Worm (Caenorhabditis elegans) whole organism, midembryonic: ENCODE results near the gene C56G2.4.

Source experiments
- T22C8.4 ChIP-seq: fragments of 200-800 bp; sonication (Bioruptor generic); IDR thresholded peaks from 2 replicates; pipeline ENCODE4 v1.3.6; 2022; ENCODE audit warnings: missing genetic modification characterization, missing compliant biosample characterization
- cog-1 ChIP-seq: sonication (generic microtip); optimal IDR thresholded peaks from 2 replicates; lab custom pipeline; 2016; ENCODE audit warnings: missing genetic modification characterization, missing compliant biosample characterization
- flt-1 ChIP-seq: fragments of 200-800 bp; sonication (Bioruptor generic); IDR thresholded peaks from 2 replicates; pipeline ENCODE4 v1.3.6; 2022; ENCODE audit warnings: missing genetic modification characterization, missing compliant biosample characterization
- klf-2 ChIP-seq: fragments of 200-800 bp; sonication (Bioruptor generic); conservative IDR thresholded peaks from 2 replicates; pipeline ENCODE4 v1.3.6; 2022; ENCODE audit warnings: missing genetic modification reagents, missing genetic modification characterization, missing compliant biosample characterization
- med-1 ChIP-seq: sonication (generic microtip); optimal IDR thresholded peaks from 2 replicates; lab custom pipeline; 2017; ENCODE audit warnings: missing genetic modification characterization, mild to moderate bottlenecking, missing compliant biosample characterization, antibody characterized with exemption, missing genetic modification reagents; ENCODE audit not compliant: insufficient read depth
- ref-1 ChIP-seq: fragments of 200-800 bp; sonication (Bioruptor generic); conservative IDR thresholded peaks from 2 replicates; pipeline ENCODE4 v1.3.6; 2022; ENCODE audit warnings: missing genetic modification reagents, missing genetic modification characterization, missing compliant biosample characterization
- tab-1 ChIP-seq: fragments of 200-800 bp; sonication (Bioruptor generic); IDR thresholded peaks from 2 replicates; pipeline ENCODE4 v1.3.6; 2022; ENCODE audit warnings: missing genetic modification characterization, missing compliant biosample characterization
- ztf-23 ChIP-seq: fragments of 200-800 bp; sonication (Bioruptor generic); IDR thresholded peaks from 2 replicates; pipeline ENCODE4 v1.3.6; 2022; ENCODE audit warnings: missing genetic modification reagents, missing genetic modification characterization, missing compliant biosample characterization
- ztf-29 ChIP-seq: fragments of 200-800 bp; sonication (Bioruptor generic); IDR thresholded peaks from 2 replicates; pipeline ENCODE4 v1.3.6; 2022; ENCODE audit warnings: missing genetic modification reagents, missing genetic modification characterization, missing compliant biosample characterization

The C56G2.4 gene

DNA sequence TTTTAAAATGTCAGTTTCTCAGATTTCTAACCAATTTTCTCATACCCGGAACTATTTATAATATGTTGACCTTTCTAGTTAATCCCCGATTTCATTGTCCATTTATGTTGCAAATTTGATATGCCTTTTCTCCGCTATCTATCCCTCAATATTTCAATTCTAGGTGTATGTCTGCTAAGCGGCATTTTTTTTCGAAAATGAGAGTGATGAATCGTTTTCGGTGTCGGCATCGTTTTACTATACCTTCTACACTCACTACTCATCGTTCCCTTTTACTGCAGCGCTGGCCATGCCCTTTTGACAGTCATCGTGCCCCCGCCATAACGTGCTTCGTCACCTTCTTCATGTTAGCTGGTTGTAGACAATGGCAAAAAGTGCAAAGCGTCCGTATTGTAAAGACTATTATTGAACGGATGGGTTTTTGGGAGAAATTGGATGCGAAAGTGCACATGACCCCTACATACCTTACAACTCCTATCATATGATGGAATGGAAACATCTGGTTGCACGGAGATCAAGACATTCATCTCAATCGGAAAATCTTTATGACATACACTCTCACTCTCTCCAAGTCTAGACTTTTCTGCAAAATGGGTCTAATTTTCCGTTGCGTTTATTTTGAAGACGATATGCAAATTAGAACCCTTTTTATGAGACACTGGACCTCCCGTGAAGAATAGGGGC lies 27.8 kb downstream of the C56G2.4 start:
- TF ChIP-seq tab-1 (no peak), T22C8.4 (no peak), klf-2 (GFP tag; lab: Robert Waterston, UW) (no peak)

DNA sequence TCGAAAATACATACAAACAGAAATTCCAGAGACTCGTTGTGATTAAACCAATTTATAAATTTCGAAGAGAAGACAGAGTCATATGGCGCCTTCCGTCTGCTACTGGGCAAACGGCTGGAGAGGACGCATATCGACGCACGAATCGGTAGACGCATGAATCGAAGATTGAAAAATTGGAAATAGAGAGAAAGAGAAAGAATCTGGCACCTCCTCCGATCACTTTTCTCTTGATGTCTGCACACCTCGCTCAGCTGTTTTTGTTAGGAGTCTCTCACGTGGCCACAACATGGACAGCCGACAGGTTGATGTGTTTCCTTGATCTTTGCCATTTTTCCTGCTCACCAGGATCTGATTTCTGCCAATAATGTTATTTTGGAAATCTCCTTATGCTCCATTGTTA lies 28.6 kb downstream of the C56G2.4 start:
- TF ChIP-seq klf-2 (GFP tag; lab: Robert Waterston, UW), result no peak
- no peak for TF ChIP-seq ref-1 (GFP tag; lab: Robert Waterston, UW)
- no peak for TF ChIP-seq med-1
- no peak for TF ChIP-seq T22C8.4
- TF ChIP-seq ztf-29 (GFP tag; lab: Robert Waterston, UW), result no peak
- TF ChIP-seq tab-1, result no peak
- TF ChIP-seq ztf-23 (GFP tag; lab: Robert Waterston, UW), result no peak
- TF ChIP-seq flt-1 (GFP tag; lab: Robert Waterston, UW), result no peak
- no peak for TF ChIP-seq cog-1

DNA sequence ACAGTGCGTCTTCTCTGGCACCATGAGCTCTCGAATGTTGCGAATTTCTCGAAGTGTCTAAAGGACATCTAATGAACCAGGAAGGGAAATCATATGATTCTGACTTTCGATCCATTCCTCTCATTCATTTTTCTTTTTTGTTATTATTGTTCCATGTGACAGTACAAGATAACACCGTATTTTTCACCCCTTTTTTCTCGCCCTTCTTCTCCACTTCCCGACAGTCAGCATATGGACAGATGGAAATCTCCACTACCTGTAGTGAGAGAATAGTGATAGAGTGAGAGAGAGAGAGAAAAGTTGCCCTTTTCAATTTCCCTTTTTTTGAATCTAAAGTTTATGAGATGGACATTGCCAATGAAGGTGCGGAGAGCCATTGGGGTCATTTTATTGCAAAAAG lies 29.3 kb downstream of the C56G2.4 start:
- TF ChIP-seq cog-1 (no peak), med-1 (no peak), tab-1 (no peak), klf-2 (GFP tag; lab: Robert Waterston, UW) (no peak), T22C8.4 (no peak)

DNA sequence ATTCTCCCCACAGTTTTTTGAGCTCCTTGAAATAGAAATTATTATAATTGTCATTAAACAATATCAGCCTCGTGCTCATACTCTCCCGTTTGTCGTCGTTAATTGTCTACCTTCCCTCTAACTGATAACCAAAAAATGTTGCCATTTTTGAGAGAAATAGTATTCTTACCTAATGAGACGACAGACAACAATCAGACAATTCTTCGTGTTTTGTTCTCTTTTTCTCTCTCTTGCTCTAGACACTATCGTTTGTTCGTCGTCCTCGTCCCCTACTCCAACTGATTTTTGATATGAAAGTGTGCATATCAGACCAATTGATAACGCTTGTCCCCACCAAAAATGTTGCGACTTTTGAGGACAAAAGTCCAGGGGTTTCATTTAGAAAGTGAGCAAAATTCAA lies 30.0 kb downstream of the C56G2.4 start:
- TF ChIP-seq klf-2 (GFP tag; lab: Robert Waterston, UW) (no peak), ztf-29 (GFP tag; lab: Robert Waterston, UW) (no peak), T22C8.4 (no peak), tab-1 (no peak), med-1 (no peak), ref-1 (GFP tag; lab: Robert Waterston, UW) (no peak), flt-1 (GFP tag; lab: Robert Waterston, UW) (no peak), cog-1 (no peak), ztf-23 (GFP tag; lab: Robert Waterston, UW) (no peak)

DNA sequence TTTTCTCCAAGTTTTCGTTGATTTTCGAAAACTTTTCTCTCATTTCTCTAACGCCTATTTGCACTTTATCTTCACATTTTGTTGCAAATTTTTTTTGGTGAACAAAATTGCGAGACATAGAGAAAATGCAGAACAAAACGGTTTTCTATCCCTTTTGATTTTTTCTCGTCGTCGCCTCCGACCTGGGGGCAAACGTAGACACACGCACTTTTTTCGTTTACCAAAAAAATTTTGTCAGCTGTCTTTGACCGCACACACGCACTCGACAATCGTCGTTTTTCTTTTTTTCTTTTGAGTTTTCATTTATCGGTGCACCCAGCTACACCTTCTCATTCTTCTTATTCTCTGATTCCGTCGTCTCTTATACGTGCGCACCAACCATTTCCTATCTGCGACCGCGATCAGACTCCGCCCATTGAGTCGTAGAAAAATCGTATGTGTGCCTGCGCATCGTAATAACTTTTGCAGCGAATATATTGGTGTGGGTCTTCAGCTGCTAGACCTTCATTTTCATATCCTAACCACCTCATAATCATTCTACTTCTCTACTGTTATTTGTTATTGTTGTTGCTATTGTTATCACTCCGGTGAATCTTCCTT lies 30.9 kb downstream of the C56G2.4 start:
- TF ChIP-seq ref-1 (GFP tag; lab: Robert Waterston, UW) (no peak), tab-1 (no peak), cog-1 (no peak), T22C8.4 (no peak), ztf-23 (GFP tag; lab: Robert Waterston, UW) (no peak), ztf-29 (GFP tag; lab: Robert Waterston, UW) (no peak), klf-2 (GFP tag; lab: Robert Waterston, UW) (no peak), flt-1 (GFP tag; lab: Robert Waterston, UW) (no peak), med-1 (no peak)

DNA sequence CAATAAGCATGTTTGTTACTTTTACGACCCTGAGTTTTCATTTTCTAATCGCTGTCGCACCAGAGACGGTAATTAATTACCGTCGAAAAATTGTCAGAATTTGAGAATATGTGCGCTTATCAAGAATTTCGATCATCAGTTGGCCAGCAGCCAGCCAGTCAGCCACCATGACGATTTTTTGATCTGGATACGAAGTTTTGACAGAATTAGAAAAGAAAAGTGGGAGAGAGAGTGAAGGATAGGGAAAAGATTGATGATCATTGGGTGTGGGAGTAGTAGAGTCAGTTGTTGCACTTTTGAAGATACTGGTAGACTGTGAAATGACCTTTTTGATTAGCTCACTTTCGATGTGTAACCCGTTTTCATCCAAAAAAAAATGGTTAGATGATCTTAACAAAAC lies 32.9 kb downstream of the C56G2.4 start:
- TF ChIP-seq T22C8.4, result no peak
- TF ChIP-seq ref-1 (GFP tag; lab: Robert Waterston, UW), result no peak
- no peak for TF ChIP-seq flt-1 (GFP tag; lab: Robert Waterston, UW)
- TF ChIP-seq tab-1, result no peak
- no peak for TF ChIP-seq med-1
- TF ChIP-seq cog-1, result no peak

DNA sequence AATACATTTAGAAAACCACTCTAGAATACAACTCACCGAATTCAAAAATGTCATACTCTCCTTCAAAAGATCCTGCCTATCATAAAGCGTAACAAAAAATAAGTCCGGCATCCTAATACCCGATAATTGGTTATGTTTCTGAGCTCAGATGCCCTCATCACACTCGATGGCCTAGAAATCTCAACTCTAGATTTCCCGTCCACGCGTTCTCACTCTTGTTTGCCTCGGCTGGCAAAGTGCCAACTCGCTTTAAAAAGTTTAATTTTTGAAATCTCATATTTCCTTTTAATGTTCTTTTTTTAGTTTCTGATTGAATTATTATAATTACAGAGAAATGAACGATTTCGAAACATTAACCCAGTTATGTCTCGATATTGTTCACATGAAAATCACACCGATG lies 36.2 kb downstream of the C56G2.4 start, which contains the start of the genes C56G2.15 and thoc-2:
Gene C56G2.15 (minus strand): TSS at position 188 of the 400 bp plus-strand sequence.
Gene thoc-2 (plus strand): TSS at position 331 of the 400 bp plus-strand sequence.
- TF ChIP-seq flt-1 (GFP tag; lab: Robert Waterston, UW) (no peak), cog-1 (no peak), T22C8.4 (no peak), med-1 (no peak), klf-2 (GFP tag; lab: Robert Waterston, UW) (no peak), ztf-29 (GFP tag; lab: Robert Waterston, UW) (no peak), ref-1 (GFP tag; lab: Robert Waterston, UW) (no peak), ztf-23 (GFP tag; lab: Robert Waterston, UW) (no peak), tab-1 (no peak)

DNA sequence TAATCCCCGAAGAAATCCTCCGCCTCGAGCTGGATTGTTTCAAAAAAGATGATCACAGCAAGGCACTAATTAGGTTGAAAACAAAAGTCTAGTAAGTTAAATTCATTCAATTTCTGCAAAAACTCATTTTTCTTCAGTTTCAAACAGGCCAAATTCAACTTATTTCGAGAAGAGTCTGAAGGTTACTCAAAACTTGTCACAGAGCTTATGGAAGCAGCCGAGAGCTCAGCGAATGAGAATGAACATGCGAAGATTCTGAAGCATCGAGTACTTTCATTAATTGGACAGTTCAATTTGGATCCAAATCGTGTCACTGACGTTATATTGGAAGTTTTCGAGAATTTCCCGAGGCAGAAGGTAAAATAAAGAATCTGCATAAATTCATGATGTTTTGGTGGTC lies 37.0 kb downstream of the C56G2.4 start:
- TF ChIP-seq T22C8.4 (no peak), med-1 (no peak), ref-1 (GFP tag; lab: Robert Waterston, UW) (no peak), ztf-29 (GFP tag; lab: Robert Waterston, UW) (no peak), ztf-23 (GFP tag; lab: Robert Waterston, UW) (no peak)

DNA sequence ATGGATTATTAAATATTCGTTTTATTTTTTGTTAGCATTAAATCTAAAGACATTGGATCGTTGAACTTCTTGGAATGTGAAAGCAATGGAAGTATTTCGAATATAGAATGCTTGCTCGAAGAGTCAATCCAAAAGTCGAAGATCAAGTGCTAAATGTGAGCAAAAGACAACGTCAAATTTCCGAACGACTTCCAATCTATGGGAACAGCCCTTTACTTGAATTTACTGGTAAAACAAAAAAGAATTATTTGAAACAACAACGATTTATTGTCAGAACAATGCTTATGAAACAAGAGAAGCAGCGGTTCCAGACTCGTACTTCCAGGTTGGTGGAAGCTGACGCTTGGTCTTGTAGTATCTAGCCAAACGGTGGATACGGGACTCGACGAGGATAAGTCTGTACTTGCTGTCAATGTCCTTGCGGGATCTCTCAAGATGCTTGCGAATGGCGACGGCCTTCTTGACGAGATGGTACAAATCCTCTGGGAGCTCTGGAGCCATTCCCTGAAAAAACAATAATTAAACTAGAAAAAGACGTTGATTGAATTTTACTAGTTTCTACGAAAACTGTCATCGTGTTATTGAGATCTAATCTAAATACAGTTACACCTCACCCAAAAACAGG lies 42.4 kb downstream of the C56G2.4 start:
- no peak for TF ChIP-seq tab-1
- no peak for TF ChIP-seq ref-1 (GFP tag; lab: Robert Waterston, UW)
- TF ChIP-seq ztf-29 (GFP tag; lab: Robert Waterston, UW), result no peak
- TF ChIP-seq ztf-23 (GFP tag; lab: Robert Waterston, UW), result no peak
- TF ChIP-seq T22C8.4, result no peak
- no peak for TF ChIP-seq med-1
- TF ChIP-seq flt-1 (GFP tag; lab: Robert Waterston, UW), result no peak
- no peak for TF ChIP-seq klf-2 (GFP tag; lab: Robert Waterston, UW)
- TF ChIP-seq cog-1, result no peak

DNA sequence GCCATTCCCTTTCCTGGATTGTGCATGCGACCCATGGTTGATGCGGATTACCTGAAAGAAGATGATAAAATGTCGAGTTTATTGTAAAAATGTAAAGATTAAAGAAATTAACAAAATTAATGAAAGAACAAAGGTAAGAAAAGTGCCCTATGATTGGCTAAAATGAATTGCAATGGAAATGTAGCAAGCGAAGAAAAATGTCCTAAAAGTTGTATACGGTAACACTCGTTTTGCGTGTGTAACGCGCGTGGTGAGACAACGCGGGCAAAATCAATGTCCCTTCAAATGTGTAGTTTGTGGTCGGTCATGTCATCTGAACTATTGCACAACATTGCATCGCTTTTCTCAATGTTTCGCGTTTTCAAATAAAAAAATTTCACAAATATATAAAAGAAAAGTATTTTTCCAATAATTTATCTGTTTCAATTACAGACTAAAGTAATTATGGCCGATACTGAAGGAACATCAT lies 43.4 kb downstream of the C56G2.4 start, which contains the start of the genes rps-13 and nfx-1:
Gene rps-13 (minus strand): TSS at position 51 of the 469 bp plus-strand sequence.
Gene nfx-1 (plus strand): TSS at position 433 of the 469 bp plus-strand sequence.
- TF ChIP-seq cog-1 (peak; percentile 65), tab-1 (no peak), ztf-23 (GFP tag; lab: Robert Waterston, UW) (no peak), klf-2 (GFP tag; lab: Robert Waterston, UW) (no peak), flt-1 (GFP tag; lab: Robert Waterston, UW) (peak; percentile 72)
